Worm (Caenorhabditis elegans): ENCODE data around the gene elt-3.

The elt-3 gene

ce11 chrX:13920374-13920986 lies 14.2 kb upstream of the elt-3 start (continued):
- TF ChIP-seq ces-1 (GFP tag; optimal IDR thresholded peaks at IDR 0.05) (peak; percentile 11), zfp-3 (GFP tag; conservative IDR thresholded peaks at IDR 0.05) (0 out of 2 replicates have a peak, but pooled peaks have one; percentile 21), mxl-3 (GFP tag; optimal IDR thresholded peaks at IDR 0.05) (peak; percentile 57), gei-8 (GFP tag; optimal IDR thresholded peaks at IDR 0.05) (peak; percentile 10), hmg-1.1 (GFP tag; IDR thresholded peaks at IDR 0.05) (0 out of 2 replicates have a peak, but pooled peaks have one; percentile 34), dve-1 (tag; optimal IDR thresholded peaks at IDR 0.05; ENCODE audit: insufficient read depth) (peak; percentile 37), nhr-28 (tag; optimal IDR thresholded peaks at IDR 0.05) (peak; percentile 68), hif-1 (tag; optimal IDR thresholded peaks at IDR 0.05) (peak in 1 of 2 experiments; percentile 8), nhr-25 (tag; optimal IDR thresholded peaks at IDR 0.05; ENCODE audit: borderline replicate concordance, insufficient read depth) (peak; percentile 68), Y75B8A.6 (GFP tag; IDR thresholded peaks at IDR 0.05) (0 out of 2 replicates have a peak, but pooled peaks have one; percentile 47), nhr-10 (tag; optimal IDR thresholded peaks at IDR 0.05) (peak; percentile 9)

ce11 chrX:13926029-13926428 lies 8.6 kb upstream of the elt-3 start, which contains the start of gene meg-2:
meg-2 (minus strand) TSS chrX:13926129.
- TF ChIP-seq egl-43 (GFP tag; IDR thresholded peaks at IDR 0.05), result no peak
- TF ChIP-seq cey-2 (tag; optimal IDR thresholded peaks at IDR 0.05; ENCODE audit: borderline replicate concordance, insufficient read depth), result no peak
- TF ChIP-seq nhr-102 (tag; optimal IDR thresholded peaks at IDR 0.05), result no peak
- no peak for TF ChIP-seq skn-1 (tag; optimal IDR thresholded peaks at IDR 0.05)
- no peak for TF ChIP-seq T26A8.4 (GFP tag; IDR thresholded peaks at IDR 0.05)
- TF ChIP-seq ceh-32 (tag; optimal IDR thresholded peaks at IDR 0.05; ENCODE audit: poor library complexity), result no peak
- TF ChIP-seq D1046.2 (GFP tag; IDR thresholded peaks at IDR 0.05), result no peak
- TF ChIP-seq snpc-1.2 (GFP tag; IDR thresholded peaks at IDR 0.05), result no peak
- TF ChIP-seq saeg-2 (GFP tag; IDR thresholded peaks at IDR 0.05), result no peak
- no peak for TF ChIP-seq mdt-29 (GFP tag; IDR thresholded peaks at IDR 0.05)
- TF ChIP-seq lin-39 (tag; optimal IDR thresholded peaks at IDR 0.05), result no peak
- no peak for TF ChIP-seq nhr-28 (tag; optimal IDR thresholded peaks at IDR 0.05)
- no peak for TF ChIP-seq madf-9 (GFP tag; conservative IDR thresholded peaks at IDR 0.05)
- no peak for TF ChIP-seq ztf-11 (tag; optimal IDR thresholded peaks at IDR 0.05)

- TF ChIP-seq lin-1 (GFP tag; IDR thresholded peaks at IDR 0.05) (no peak), spr-1 (tag; optimal IDR thresholded peaks at IDR 0.05) (no peak), zip-11 (GFP tag; IDR thresholded peaks at IDR 0.05) (no peak), hif-1 (tag; optimal IDR thresholded peaks at IDR 0.05) (no peak), Y48G9A.11 (GFP tag; IDR thresholded peaks at IDR 0.05) (no peak), egl-43 (GFP tag; IDR thresholded peaks at IDR 0.05) (no peak), Y105C5A.15 (GFP tag; IDR thresholded peaks at IDR 0.05) (no peak), F37D6.2 (tag; optimal IDR thresholded peaks at IDR 0.05) (no peak), sdz-12 (GFP tag; optimal IDR thresholded peaks at IDR 0.05) (no peak), ama-1 (optimal IDR thresholded peaks at IDR 0.05) (no peak), rbr-2 (tag; optimal IDR thresholded peaks at IDR 0.05) (no peak), nhr-28 (tag; optimal IDR thresholded peaks at IDR 0.05) (no peak), daf-8 (GFP tag; IDR thresholded peaks at IDR 0.05) (no peak), arid-1 (GFP tag; conservative IDR thresholded peaks at IDR 0.05) (no peak), hmg-1.1 (GFP tag; IDR thresholded peaks at IDR 0.05) (no peak), snpc-1.2 (GFP tag; IDR thresholded peaks at IDR 0.05) (no peak), F44E2.7 (GFP tag; IDR thresholded peaks at IDR 0.05) (no peak), snpc-4 (tag; optimal IDR thresholded peaks at IDR 0.05) (no peak)
Observed at ce11 chrX:13928532-13928931, 6.1 kb upstream of the elt-3 start.

All from whole organism, L4 larva.